Worm (Caenorhabditis elegans) whole organism, mixed stage, embryonic: Measurements from ENCODE around the gene cnk-1.

Experiments
- M03D4.4 ChIP-seq: sonication (generic microtip); optimal IDR thresholded peaks from 2 replicates; lab custom pipeline; 2017; ENCODE audit warnings: mild to moderate bottlenecking, missing genetic modification characterization, missing compliant biosample characterization
- bed-3 ChIP-seq: fragments of 200-800 bp; sonication (Bioruptor generic); optimal IDR thresholded peaks from 3 replicates; lab custom pipeline; 2018; ENCODE audit warnings: mild to moderate bottlenecking, missing genetic modification characterization, moderate library complexity, missing compliant biosample characterization
- ceh-39 ChIP-seq: fragments of 150-350 bp; optimal IDR thresholded peaks from 2 replicates; lab custom pipeline; 2014; ENCODE audit warnings: missing biosample characterization, missing genetic modification characterization
- ceh-43 ChIP-seq: fragments of 200-800 bp; sonication (Bioruptor generic); optimal IDR thresholded peaks from 2 replicates; lab custom pipeline; 2018; ENCODE audit warnings: mild to moderate bottlenecking, missing genetic modification characterization, moderate library complexity, missing compliant biosample characterization
- ceh-83 ChIP-seq: fragments of 200-800 bp; sonication (Bioruptor generic); optimal IDR thresholded peaks from 2 replicates; lab custom pipeline; 2018; ENCODE audit warnings: mild to moderate bottlenecking, missing genetic modification characterization, missing compliant biosample characterization
- ces-1 ChIP-seq: fragments of 150-350 bp; optimal IDR thresholded peaks from 2 replicates; lab custom pipeline; 2014; ENCODE audit warnings: missing biosample characterization, missing genetic modification reagents, missing genetic modification characterization
- cnd-1 ChIP-seq: fragments of 200-800 bp; sonication (Bioruptor generic); optimal IDR thresholded peaks from 2 replicates; lab custom pipeline; 2018; ENCODE audit warnings: mild to moderate bottlenecking, missing genetic modification characterization, missing compliant biosample characterization
- elt-1 ChIP-seq: sonication (generic microtip); optimal IDR thresholded peaks from 2 replicates; lab custom pipeline; 2017; ENCODE audit warnings: missing genetic modification characterization, mild to moderate bottlenecking, missing compliant biosample characterization, antibody characterized with exemption, moderate library complexity, borderline replicate concordance; ENCODE audit not compliant: insufficient read depth
- elt-3 ChIP-seq: fragments of 150-350 bp; optimal IDR thresholded peaks from 2 replicates; lab custom pipeline; 2014; ENCODE audit warnings: missing biosample characterization, missing genetic modification characterization
- flh-1 ChIP-seq: fragments of 200-800 bp; sonication (Bioruptor generic); optimal IDR thresholded peaks from 2 replicates; lab custom pipeline; 2018; ENCODE audit warnings: mild to moderate bottlenecking, missing genetic modification characterization, moderate library complexity, missing compliant biosample characterization
- ham-2 ChIP-seq: fragments of 200-800 bp; sonication (Bioruptor generic); optimal IDR thresholded peaks from 2 replicates; lab custom pipeline; 2018; ENCODE audit warnings: mild to moderate bottlenecking, missing genetic modification characterization, missing compliant biosample characterization
- hlh-1 ChIP-seq: fragments of 150-350 bp; optimal IDR thresholded peaks from 2 replicates; lab custom pipeline; 2014; ENCODE audit warnings: missing biosample characterization, missing genetic modification reagents, missing genetic modification characterization
- lsy-2 ChIP-seq: fragments of 150-350 bp; optimal IDR thresholded peaks from 2 replicates; lab custom pipeline; 2014; ENCODE audit warnings: missing biosample characterization, missing genetic modification characterization
- mab-5 ChIP-seq: fragments of 150-350 bp; optimal IDR thresholded peaks from 2 replicates; lab custom pipeline; 2014; ENCODE audit warnings: missing biosample characterization, missing genetic modification characterization
- mep-1 ChIP-seq: fragments of 150-350 bp; optimal IDR thresholded peaks from 2 replicates; lab custom pipeline; 2017; ENCODE audit warnings: missing biosample characterization, missing genetic modification reagents, missing genetic modification characterization, inconsistent platforms
- mls-2 ChIP-seq: sonication (generic microtip); optimal IDR thresholded peaks from 2 replicates; lab custom pipeline; 2016; ENCODE audit warnings: mild to moderate bottlenecking, missing genetic modification characterization, moderate library complexity, missing compliant biosample characterization
- nhr-2 ChIP-seq: fragments of 150-350 bp; optimal IDR thresholded peaks from 2 replicates; lab custom pipeline; 2014; ENCODE audit warnings: missing biosample characterization, missing genetic modification characterization
- nhr-28 ChIP-seq: fragments of 150-350 bp; optimal IDR thresholded peaks from 2 replicates; lab custom pipeline; 2014; ENCODE audit warnings: missing biosample characterization, missing genetic modification characterization
- nhr-76 ChIP-seq: sonication (generic microtip); optimal IDR thresholded peaks from 2 replicates; lab custom pipeline; 2017; ENCODE audit warnings: missing biosample characterization, missing genetic modification characterization
- pha-4 ChIP-seq: fragments of 150-350 bp; optimal IDR thresholded peaks from 2 replicates; lab custom pipeline; 2018; ENCODE audit warnings: missing biosample characterization, missing genetic modification reagents, missing genetic modification characterization
- sem-2 ChIP-seq: fragments of 200-800 bp; sonication (Bioruptor generic); optimal IDR thresholded peaks from 2 replicates; lab custom pipeline; 2018; ENCODE audit warnings: mild to moderate bottlenecking, missing genetic modification characterization, missing compliant biosample characterization
- sptf-1 ChIP-seq: sonication (generic microtip); optimal IDR thresholded peaks from 2 replicates; lab custom pipeline; 2017; ENCODE audit warnings: mild to moderate bottlenecking, missing genetic modification characterization, moderate library complexity, missing compliant biosample characterization
- tbx-8 ChIP-seq: fragments of 200-800 bp; sonication (Bioruptor generic); optimal IDR thresholded peaks from 2 replicates; lab custom pipeline; 2018; ENCODE audit warnings: mild to moderate bottlenecking, missing genetic modification characterization, moderate library complexity, missing compliant biosample characterization
- unc-120 ChIP-seq: sonication (generic microtip); optimal IDR thresholded peaks from 2 replicates; lab custom pipeline; 2017; ENCODE audit warnings: missing genetic modification characterization, missing compliant biosample characterization; ENCODE audit not compliant: poor library complexity, severe bottlenecking
- unc-39 ChIP-seq: fragments of 150-350 bp; optimal IDR thresholded peaks from 2 replicates; lab custom pipeline; 2014; ENCODE audit warnings: missing biosample characterization, missing genetic modification characterization
- unc-62 ChIP-seq: fragments of 150-350 bp; optimal IDR thresholded peaks from 2 replicates; lab custom pipeline; 2014; ENCODE audit warnings: missing biosample characterization, missing genetic modification reagents, missing genetic modification characterization
- zip-8 ChIP-seq: fragments of 150-350 bp; optimal IDR thresholded peaks from 2 replicates; lab custom pipeline; 2014; ENCODE audit warnings: missing biosample characterization, missing genetic modification characterization
- ztf-11 ChIP-seq: fragments of 150-350 bp; optimal IDR thresholded peaks from 2 replicates; lab custom pipeline; 2014; ENCODE audit warnings: missing biosample characterization, missing genetic modification characterization

The cnk-1 gene

ce11 chrIII:10293362-10293761, 22.3 kb downstream of the cnk-1 start:
- TF ChIP-seq nhr-2 (tag; lab: Kevin White, UChicago) (no peak), ztf-11 (no peak), sptf-1 (no peak), ham-2 (GFP tag; lab: Kevin White, UChicago) (no peak), mls-2 (tag; lab: Kevin White, UChicago) (no peak), bed-3 (GFP tag; lab: Kevin White, UChicago) (no peak), unc-39 (no peak), mep-1 (no peak), ceh-39 (tag; lab: Kevin White, UChicago) (no peak), nhr-76 (tag; lab: Kevin White, UChicago) (no peak), unc-62 (GFP tag; lab: Kevin White, UChicago) (no peak), hlh-1 (no peak), mab-5 (tag; lab: Kevin White, UChicago) (no peak), unc-120 (tag; lab: Kevin White, UChicago) (no peak), lsy-2 (tag; lab: Kevin White, UChicago) (no peak), elt-3 (no peak), elt-1 (no peak), flh-1 (GFP tag; lab: Kevin White, UChicago) (no peak)

- TF ChIP-seq elt-3 = no peak
These were observed 22.9 kb downstream of the cnk-1 start for ce11 chrIII:10293946-10294345.

- TF ChIP-seq pha-4 (tag; lab: Kevin White, UChicago) (no peak), sem-2 (no peak)
These were observed 23.8 kb downstream of the cnk-1 start, which contains the start of gene vglu-2 for ce11 chrIII:10294837-10295236. Gene vglu-2 (plus strand): TSS chrIII:10295137.

ce11 chrIII:10296904-10297303, 25.8 kb downstream of the cnk-1 start:
- TF ChIP-seq mep-1 (no peak), sptf-1 (no peak), hlh-1 (no peak), mls-2 (tag; lab: Kevin White, UChicago) (no peak), cnd-1 (tag; lab: Kevin White, UChicago) (no peak), zip-8 (tag; lab: Kevin White, UChicago) (no peak), elt-1 (no peak), unc-62 (GFP tag; lab: Kevin White, UChicago) (no peak), nhr-2 (tag; lab: Kevin White, UChicago) (no peak), ham-2 (GFP tag; lab: Kevin White, UChicago) (no peak), lsy-2 (tag; lab: Kevin White, UChicago) (no peak), unc-39 (no peak), ceh-83 (GFP tag; lab: Kevin White, UChicago) (no peak), flh-1 (GFP tag; lab: Kevin White, UChicago) (no peak)

ce11 chrIII:10300078-10300477, 29.0 kb downstream of the cnk-1 start, which contains the start of gene vglu-3:
Gene vglu-3 (plus strand): TSS chrIII:10300378.
- TF ChIP-seq unc-39 (no peak), tbx-8 (GFP tag; lab: Kevin White, UChicago) (no peak), M03D4.4 (tag; lab: Kevin White, UChicago) (no peak), hlh-1 (no peak), sem-2 (no peak), unc-62 (GFP tag; lab: Kevin White, UChicago) (no peak), ceh-43 (no peak), cnd-1 (tag; lab: Kevin White, UChicago) (no peak)

ce11 chrIII:10305295-10305694, 34.2 kb downstream of the cnk-1 start:
- TF ChIP-seq zip-8 (tag; lab: Kevin White, UChicago) (no peak), ceh-39 (tag; lab: Kevin White, UChicago) (no peak), ceh-83 (GFP tag; lab: Kevin White, UChicago) (no peak), cnd-1 (tag; lab: Kevin White, UChicago) (no peak), nhr-28 (tag; lab: Kevin White, UChicago) (no peak)

ce11 chrIII:10306049-10306448, 35.0 kb downstream of the cnk-1 start, which contains the start of gene T07A5.1:
Gene T07A5.1 (minus strand): TSS chrIII:10306197.
- TF ChIP-seq lsy-2 (tag; lab: Kevin White, UChicago) (no peak), nhr-28 (tag; lab: Kevin White, UChicago) (no peak), mls-2 (tag; lab: Kevin White, UChicago) (no peak), M03D4.4 (tag; lab: Kevin White, UChicago) (no peak), ces-1 (no peak), ceh-39 (tag; lab: Kevin White, UChicago) (no peak), ztf-11 (no peak), unc-62 (GFP tag; lab: Kevin White, UChicago) (no peak)
